Fruit fly (Drosophila melanogaster) whole organism, embryonic: Measurements from ENCODE around the gene dec.
A peak's percentile ranks its signal among the peaks of the same experiment; 100 is the strongest.

Source experiments
- ATbp ChIP-seq: fragments of 200-800 bp; sonication (Bioruptor generic); optimal IDR thresholded peaks from 2 replicates; lab custom pipeline; 2017; ENCODE audit warnings: missing biosample characterization, mild to moderate bottlenecking, missing genetic modification characterization, missing genetic modification reagents
- Abd-B ChIP-seq: fragments of 200-800 bp; sonication (Bioruptor generic); optimal IDR thresholded peaks from 2 replicates; lab custom pipeline; 2018; ENCODE audit warnings: missing biosample characterization, mild to moderate bottlenecking, missing genetic modification characterization, moderate library complexity
- Asciz ChIP-seq: fragments of 200-800 bp; sonication (Bioruptor generic); optimal IDR thresholded peaks from 2 replicates; lab custom pipeline; 2017; ENCODE audit warnings: missing biosample characterization, mild to moderate bottlenecking, missing genetic modification characterization, missing genetic modification reagents
- Atf3 ChIP-seq: fragments of 200-800 bp; sonication (Bioruptor generic); optimal IDR thresholded peaks from 3 replicates; lab custom pipeline; 2016; ENCODE audit warnings: missing biosample characterization, missing genetic modification characterization
- Atf6 ChIP-seq: fragments of 200-800 bp; sonication (Bioruptor generic); IDR thresholded peaks from 2 replicates; pipeline ENCODE4 v1.3.6; 2022; ENCODE audit warnings: missing biosample characterization, missing genetic modification characterization
- CG11504 ChIP-seq: fragments of 200-800 bp; sonication (Bioruptor generic); optimal IDR thresholded peaks from 3 replicates; lab custom pipeline; 2019; ENCODE audit warnings: missing biosample characterization, mild to moderate bottlenecking, missing genetic modification characterization, moderate library complexity
- CG12391 ChIP-seq: fragments of 200-800 bp; sonication (Bioruptor generic); optimal IDR thresholded peaks from 3 replicates; lab custom pipeline; 2018; ENCODE audit warnings: missing biosample characterization, mild to moderate bottlenecking, missing genetic modification characterization, moderate library complexity
- CG15601 ChIP-seq: fragments of 200-800 bp; sonication (Bioruptor generic); optimal IDR thresholded peaks from 3 replicates; lab custom pipeline; 2019; ENCODE audit warnings: missing biosample characterization, mild to moderate bottlenecking, missing genetic modification characterization, moderate library complexity
- CG1602 ChIP-seq: fragments of 200-800 bp; sonication (Bioruptor generic); optimal IDR thresholded peaks from 3 replicates; lab custom pipeline; 2016; ENCODE audit warnings: missing biosample characterization, missing genetic modification characterization
- CG18262 ChIP-seq: fragments of 200-800 bp; optimal IDR thresholded peaks from 3 replicates; lab custom pipeline; 2019; ENCODE audit warnings: missing biosample characterization, mild to moderate bottlenecking, missing genetic modification characterization, moderate library complexity
- CG18619 ChIP-seq: fragments of 200-800 bp; sonication (Bioruptor generic); optimal IDR thresholded peaks from 3 replicates; lab custom pipeline; 2017; ENCODE audit warnings: missing biosample characterization, mild to moderate bottlenecking, missing genetic modification characterization
- CG42726 ChIP-seq: fragments of 200-800 bp; sonication (Bioruptor generic); IDR thresholded peaks from 2 replicates; pipeline ENCODE4 v1.3.6; 2022; ENCODE audit warnings: missing biosample characterization, missing genetic modification characterization; ENCODE audit not compliant: partially characterized antibody
- CG4404 ChIP-seq: fragments of 200-800 bp; sonication (Bioruptor generic); IDR thresholded peaks from 2 replicates; pipeline ENCODE4 v1.3.6; 2022; ENCODE audit warnings: missing biosample characterization, missing genetic modification characterization
- CG6272 ChIP-seq: fragments of 200-800 bp; sonication (Bioruptor generic); IDR thresholded peaks from 2 replicates; pipeline ENCODE4 v1.3.6; 2022; ENCODE audit warnings: missing biosample characterization, missing genetic modification characterization
- CG6683 ChIP-seq: fragments of 200-800 bp; sonication (Bioruptor generic); optimal IDR thresholded peaks from 2 replicates; lab custom pipeline; 2017; ENCODE audit warnings: missing biosample characterization, mild to moderate bottlenecking, missing genetic modification characterization, missing genetic modification reagents
- CG7745 ChIP-seq: fragments of 200-800 bp; sonication (Bioruptor generic); optimal IDR thresholded peaks from 2 replicates; lab custom pipeline; 2018; ENCODE audit warnings: missing biosample characterization, mild to moderate bottlenecking, missing genetic modification characterization, moderate library complexity
- CG7839 ChIP-seq: fragments of 200-800 bp; sonication (Bioruptor generic); optimal IDR thresholded peaks from 3 replicates; lab custom pipeline; 2018; ENCODE audit warnings: missing biosample characterization, mild to moderate bottlenecking, missing genetic modification characterization, moderate library complexity
- CG7928 ChIP-seq: fragments of 200-800 bp; sonication (Bioruptor generic); optimal IDR thresholded peaks from 2 replicates; lab custom pipeline; 2017; ENCODE audit warnings: missing biosample characterization, mild to moderate bottlenecking, missing genetic modification characterization
- CG9215 ChIP-seq: fragments of 200-800 bp; sonication (Bioruptor generic); IDR thresholded peaks from 2 replicates; pipeline ENCODE4 v1.3.6; 2022; ENCODE audit warnings: missing biosample characterization, missing genetic modification characterization
- CG9437 ChIP-seq: fragments of 200-800 bp; sonication (Bioruptor generic); optimal IDR thresholded peaks from 2 replicates; lab custom pipeline; 2018; ENCODE audit warnings: missing biosample characterization, mild to moderate bottlenecking, missing genetic modification characterization
- CrebB ChIP-seq: fragments of 200-800 bp; sonication (Bioruptor generic); optimal IDR thresholded peaks from 3 replicates; lab custom pipeline; 2018; ENCODE audit warnings: missing biosample characterization, mild to moderate bottlenecking, missing genetic modification characterization
- Dad ChIP-seq: fragments of 200-800 bp; sonication (Bioruptor generic); optimal IDR thresholded peaks from 3 replicates; lab custom pipeline; 2016; ENCODE audit warnings: missing biosample characterization, missing genetic modification characterization
- Dll ChIP-seq: fragments of 200-800 bp; sonication (Bioruptor generic); IDR thresholded peaks from 4 replicates; pipeline ENCODE4 v1.3.6; 2022; ENCODE audit warnings: missing biosample characterization, missing genetic modification characterization; ENCODE audit not compliant: partially characterized antibody
- Elba2 ChIP-seq: fragments of 200-800 bp; sonication (Bioruptor generic); optimal IDR thresholded peaks from 3 replicates; lab custom pipeline; 2016; ENCODE audit warnings: missing biosample characterization, missing genetic modification characterization
- Gug ChIP-seq: fragments of 200-800 bp; sonication (Bioruptor generic); IDR thresholded peaks from 4 replicates; pipeline ENCODE4 v1.3.6; 2022; ENCODE audit warnings: missing biosample characterization, missing genetic modification characterization
- Hr51 ChIP-seq, 2 experiments: fragments of 200-800 bp; sonication (Bioruptor generic); optimal IDR thresholded peaks; 2 replicates in 1 of 2; 3 replicates in 1 of 2; lab custom pipeline; 2016 to 2018; ENCODE audit warnings: missing biosample characterization in 2 of 2, missing genetic modification characterization in 2 of 2, mild to moderate bottlenecking in 1 of 2, moderate library complexity in 1 of 2
- MBD-R2 ChIP-seq: fragments of 200-800 bp; sonication (Bioruptor generic); IDR thresholded peaks from 2 replicates; pipeline ENCODE4 v1.3.6; 2022; ENCODE audit warnings: missing biosample characterization, missing genetic modification characterization
- MTF-1 ChIP-seq: fragments of 200-800 bp; sonication (Bioruptor generic); optimal IDR thresholded peaks from 2 replicates; lab custom pipeline; 2018; ENCODE audit warnings: missing biosample characterization, mild to moderate bottlenecking, missing genetic modification characterization, borderline replicate concordance
- Oli ChIP-seq: fragments of 200-800 bp; sonication (Bioruptor generic); optimal IDR thresholded peaks from 2 replicates; lab custom pipeline; 2018; ENCODE audit warnings: missing biosample characterization, mild to moderate bottlenecking, missing genetic modification characterization, moderate library complexity
- Opbp ChIP-seq: fragments of 200-800 bp; sonication (Bioruptor generic); IDR thresholded peaks from 3 replicates; pipeline ENCODE4 v1.3.6; 2022; ENCODE audit warnings: missing biosample characterization, missing genetic modification characterization; ENCODE audit not compliant: partially characterized antibody
- Pdp1 ChIP-seq, 2 experiments: fragments of 200-800 bp; sonication (Bioruptor generic); optimal IDR thresholded peaks; 3 replicates each; lab custom pipeline; 2016; ENCODE audit warnings: missing biosample characterization in 2 of 2, missing genetic modification characterization in 2 of 2, mild to moderate bottlenecking in 1 of 2, moderate library complexity in 1 of 2
- Rx ChIP-seq: fragments of 200-800 bp; sonication (Bioruptor generic); IDR thresholded peaks from 2 replicates; pipeline ENCODE4 v1.3.6; 2022; ENCODE audit warnings: missing biosample characterization, missing genetic modification characterization
- Sin3A ChIP-seq: fragments of >200 bp; optimal IDR thresholded peaks from 2 replicates; lab custom pipeline; 2018
- ab ChIP-seq: fragments of 200-800 bp; sonication (Bioruptor generic); optimal IDR thresholded peaks from 2 replicates; lab custom pipeline; 2016; ENCODE audit warnings: missing biosample characterization, missing genetic modification characterization
- dm ChIP-seq: fragments of 200-800 bp; sonication (Bioruptor generic); optimal IDR thresholded peaks from 3 replicates; lab custom pipeline; 2016; ENCODE audit warnings: missing biosample characterization, missing genetic modification characterization
- dysf ChIP-seq: fragments of 200-800 bp; sonication (Bioruptor generic); IDR thresholded peaks from 3 replicates; pipeline ENCODE4 v1.3.6; 2022; ENCODE audit warnings: missing biosample characterization, missing genetic modification characterization
- ftz-f1 ChIP-seq: fragments of 200-800 bp; sonication (Bioruptor generic); optimal IDR thresholded peaks from 2 replicates; lab custom pipeline; 2016; ENCODE audit warnings: missing biosample characterization, missing genetic modification characterization
- h ChIP-seq: fragments of >200 bp; optimal IDR thresholded peaks from 2 replicates; lab custom pipeline; 2017
- lov ChIP-seq, 2 experiments: fragments of 200-800 bp in 1 of 2; fragments of >200 bp in 1 of 2; sonication (Bioruptor generic) in 1 of 2; IDR thresholded peaks in 1 of 2; optimal IDR thresholded peaks in 1 of 2; 2 replicates in 1 of 2; 3 replicates in 1 of 2; pipeline versions ENCODE4 v1.3.6 to Lab custom; 2017 to 2022; ENCODE audit warnings: missing biosample characterization in 1 of 2, missing genetic modification characterization in 1 of 2
- luna ChIP-seq: fragments of 200-800 bp; sonication (Bioruptor generic); optimal IDR thresholded peaks from 2 replicates; lab custom pipeline; 2016; ENCODE audit warnings: missing biosample characterization, missing genetic modification characterization
- nerfin-1 ChIP-seq: fragments of 200-800 bp; sonication (Bioruptor generic); optimal IDR thresholded peaks from 3 replicates; lab custom pipeline; 2019; ENCODE audit warnings: missing biosample characterization, mild to moderate bottlenecking, missing genetic modification characterization, moderate library complexity
- slp2 ChIP-seq: fragments of 200-800 bp; sonication (Bioruptor generic); optimal IDR thresholded peaks from 2 replicates; lab custom pipeline; 2016; ENCODE audit warnings: missing biosample characterization, missing genetic modification characterization
- so ChIP-seq: fragments of 200-800 bp; sonication (Bioruptor generic); IDR thresholded peaks from 3 replicates; pipeline ENCODE4 v1.3.6; 2022; ENCODE audit warnings: missing biosample characterization, missing genetic modification characterization
- ssp ChIP-seq: fragments of 200-800 bp; sonication (Bioruptor generic); IDR thresholded peaks from 2 replicates; pipeline ENCODE4 v1.3.6; 2022; ENCODE audit warnings: missing biosample characterization, missing genetic modification characterization
- tll ChIP-seq, 2 experiments: fragments of 200-800 bp in 1 of 2; fragments of >200 bp in 1 of 2; sonication (Bioruptor generic) in 1 of 2; optimal IDR thresholded peaks; 2 replicates each; lab custom pipeline; 2017 to 2019; ENCODE audit warnings: missing biosample characterization in 2 of 2, missing genetic modification characterization in 2 of 2, mild to moderate bottlenecking in 1 of 2, moderate library complexity in 1 of 2
- tup ChIP-seq: fragments of 200-800 bp; sonication (Bioruptor generic); optimal IDR thresholded peaks from 2 replicates; lab custom pipeline; 2016; ENCODE audit warnings: missing biosample characterization, mild to moderate bottlenecking, missing genetic modification characterization, moderate library complexity
- tx ChIP-seq: fragments of 200-800 bp; sonication (Bioruptor generic); optimal IDR thresholded peaks from 2 replicates; lab custom pipeline; 2016; ENCODE audit warnings: missing biosample characterization, missing genetic modification characterization

dec gene

DNA sequence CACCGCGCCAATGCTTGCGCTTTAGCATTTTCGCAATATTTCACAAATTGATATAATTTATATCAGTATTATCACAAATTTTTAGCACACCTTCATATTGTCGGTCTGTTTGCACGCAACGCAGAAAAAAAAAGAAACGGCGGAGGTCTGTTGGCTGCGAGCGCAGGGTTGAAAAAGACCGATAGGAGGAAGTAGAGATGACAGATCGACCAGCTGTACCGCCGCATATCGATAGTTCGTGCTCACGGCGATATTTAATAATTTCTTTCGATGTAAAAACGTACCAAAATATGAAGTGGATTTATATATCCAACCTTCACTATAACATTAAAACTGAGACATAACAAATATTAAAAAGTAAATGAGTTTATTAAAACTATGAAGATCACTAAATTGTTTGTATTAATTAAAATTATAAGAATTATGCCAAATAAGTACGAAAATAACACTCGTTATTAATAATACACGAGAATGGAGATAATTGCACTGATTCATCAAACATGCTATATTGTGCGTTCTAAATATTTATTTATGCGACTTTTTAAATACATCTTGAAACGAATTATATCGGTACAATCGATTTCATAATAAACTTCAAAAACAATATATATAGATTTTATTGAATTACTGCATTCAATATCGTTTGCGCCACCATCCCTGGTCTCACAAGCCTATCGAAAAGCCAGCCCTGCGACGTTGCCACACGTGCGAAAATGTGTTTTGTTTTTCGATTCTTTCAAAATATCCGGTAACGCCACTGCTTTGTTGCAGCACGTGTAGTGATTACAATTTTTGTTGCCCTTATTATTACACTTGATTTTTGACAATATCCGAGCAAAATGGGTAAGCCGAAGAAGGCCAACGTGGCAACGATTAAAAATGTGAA lies 28.4 kb upstream of the dec start, which contains the start of the genes RpS6 and bys (continued):
- TF ChIP-seq MBD-R2 (GFP tag; lab: Robert Waterston, UW) (peak; percentile 38), tll (GFP tag; optimal IDR thresholded peaks at IDR 0.05; lab: Kevin White, UChicago) (no peak), Abd-B (peak; percentile 13), CG12391 (tag; lab: Kevin White, UChicago) (peak; percentile 59), tx (GFP tag; lab: Kevin White, UChicago) (no peak), Asciz (GFP tag; lab: Kevin White, UChicago) (peak; percentile 64), so (GFP tag; lab: Robert Waterston, UW) (peak; percentile 30; the same call in 1 of the 3 replicates), Atf3 (GFP tag; lab: Kevin White, UChicago) (no peak), CG15601 (tag; lab: Kevin White, UChicago) (peak; percentile 10), dysf (GFP tag; lab: Robert Waterston, UW) (peak; percentile 42; the same call in 2 of the 3 replicates), slp2 (GFP tag; lab: Kevin White, UChicago) (peak; percentile 7), ssp (GFP tag; lab: Robert Waterston, UW) (0 out of 2 replicates have a peak, but pooled peaks have one; percentile 19), Elba2 (GFP tag; lab: Kevin White, UChicago) (no peak), Opbp (GFP tag; lab: Robert Waterston, UW) (peak; percentile 92), CG6683 (GFP tag; lab: Kevin White, UChicago) (no peak), CG1602 (no peak), CG7839 (tag; lab: Kevin White, UChicago) (peak; percentile 49), CG7928 (peak; percentile 82), ftz-f1 (GFP tag; lab: Kevin White, UChicago) (no peak), luna (GFP tag; lab: Kevin White, UChicago) (no peak), CrebB (tag; lab: Kevin White, UChicago) (peak; percentile 46), dm (GFP tag; lab: Kevin White, UChicago) (peak; percentile 92), CG18619 (peak; percentile 52), ATbp (GFP tag; lab: Kevin White, UChicago) (no peak), Atf6 (GFP tag; lab: Robert Waterston, UW) (no peak), MTF-1 (peak; percentile 85), Dll (GFP tag; lab: Robert Waterston, UW) (peak; percentile 80), Oli (tag; lab: Kevin White, UChicago) (peak; percentile 33), Gug (GFP tag; lab: Robert Waterston, UW) (peak; percentile 69), CG4404 (GFP tag; lab: Robert Waterston, UW) (no peak), Rx (GFP tag; lab: Robert Waterston, UW) (peak; percentile 17; the same call in 1 of the 2 replicates), Hr51 (GFP tag; optimal IDR thresholded peaks at IDR 0.05; lab: Kevin White, UChicago) (no peak), ab (GFP tag; lab: Kevin White, UChicago) (no peak), CG11504 (tag; lab: Kevin White, UChicago) (peak; percentile 46), CG9215 (no peak; the same call in 1 of the 2 replicates), CG18262 (tag; lab: Kevin White, UChicago) (peak; percentile 30), Sin3A (peak; percentile 21), CG6272 (GFP tag; lab: Robert Waterston, UW) (peak; percentile 62), CG7745 (tag; lab: Kevin White, UChicago) (peak; percentile 2), h (lab: Kevin White, UChicago) (no peak), Pdp1 (GFP tag; optimal IDR thresholded peaks at IDR 0.05; lab: Kevin White, UChicago) (peak; percentile 15 to 42), lov (optimal IDR thresholded peaks at IDR 0.05; lab: Kevin White, UChicago) (no peak), lov (GFP tag; IDR thresholded peaks at IDR 0.05; lab: Robert Waterston, UW) (0 out of 3 replicates have a peak, but pooled peaks have one; percentile 66), CG42726 (GFP tag; lab: Robert Waterston, UW) (peak; percentile 89; the same call in 1 of the 2 replicates), tup (GFP tag; lab: Kevin White, UChicago) (peak; percentile 27), Dad (GFP tag; lab: Kevin White, UChicago) (no peak), nerfin-1 (tag; lab: Kevin White, UChicago) (peak; percentile 22), CG9437 (GFP tag; lab: Kevin White, UChicago) (peak; percentile 63)
